Worm (Caenorhabditis elegans): ENCODE measurements around the gene C54F6.18.

The C54F6.18 gene

ce11 chrV:7532947-7533346 is 7.2 kb downstream of the C54F6.18 start, which contains the start of gene C54F6.3:
C54F6.3 (plus strand) TSS chrV:7533247.
- TF ChIP-seq ceh-32 (tag; optimal IDR thresholded peaks at IDR 0.05; ENCODE audit: poor library complexity) (no peak), mes-2 (tag; optimal IDR thresholded peaks at IDR 0.05; ENCODE audit: poor library complexity, severe bottlenecking) (no peak), ZK546.5 (tag; optimal IDR thresholded peaks at IDR 0.05) (no peak), ceh-20 (GFP tag; IDR thresholded peaks at IDR 0.05) (no peak), nhr-76 (tag; optimal IDR thresholded peaks at IDR 0.05) (no peak), set-16 (GFP tag; IDR thresholded peaks at IDR 0.05) (no peak), nhr-6 (tag; optimal IDR thresholded peaks at IDR 0.05) (no peak), F49E8.2 (tag; optimal IDR thresholded peaks at IDR 0.05; ENCODE audit: borderline replicate concordance) (no peak), lin-29 (GFP tag; IDR thresholded peaks at IDR 0.05) (no peak), T26A8.4 (GFP tag; IDR thresholded peaks at IDR 0.05) (no peak), Y5F2A.4 (GFP tag; optimal IDR thresholded peaks at IDR 0.05) (no peak)

DNA sequence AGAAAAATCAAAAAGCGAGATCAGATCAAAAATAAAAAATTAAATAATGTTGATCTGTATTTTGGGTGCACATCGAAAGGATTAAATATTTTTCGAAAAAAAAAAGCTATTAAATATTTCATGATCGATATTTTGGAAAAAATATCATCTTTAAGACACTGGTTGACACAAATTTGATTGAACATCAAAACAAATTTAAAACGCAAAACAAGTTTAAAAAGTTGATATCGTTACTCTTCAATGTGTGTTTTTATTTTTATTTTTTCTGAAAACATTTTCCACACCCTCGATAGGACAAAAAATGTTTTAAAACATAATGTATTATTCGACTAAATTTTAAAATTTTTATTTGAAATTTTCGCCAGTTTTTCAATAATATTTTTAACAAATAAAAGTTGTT is 12.2 kb downstream of the C54F6.18 start, which contains the start of gene C54F6.12:
Gene C54F6.12, minus strand, starts transcription at position 101 of the 400 bp plus-strand sequence.
- TF ChIP-seq sdz-12 (GFP tag; optimal IDR thresholded peaks at IDR 0.05) (no peak), daf-8 (GFP tag; IDR thresholded peaks at IDR 0.05) (no peak), Y105C5A.15 (GFP tag; IDR thresholded peaks at IDR 0.05) (no peak), ZK337.2 (GFP tag; IDR thresholded peaks at IDR 0.05) (no peak), lin-29 (GFP tag; IDR thresholded peaks at IDR 0.05) (no peak), saeg-2 (GFP tag; IDR thresholded peaks at IDR 0.05) (no peak), F49E8.2 (tag; optimal IDR thresholded peaks at IDR 0.05; ENCODE audit: borderline replicate concordance) (no peak), zfp-3 (GFP tag; conservative IDR thresholded peaks at IDR 0.05) (no peak), egl-43 (GFP tag; IDR thresholded peaks at IDR 0.05) (no peak), nhr-6 (tag; optimal IDR thresholded peaks at IDR 0.05) (no peak)

DNA sequence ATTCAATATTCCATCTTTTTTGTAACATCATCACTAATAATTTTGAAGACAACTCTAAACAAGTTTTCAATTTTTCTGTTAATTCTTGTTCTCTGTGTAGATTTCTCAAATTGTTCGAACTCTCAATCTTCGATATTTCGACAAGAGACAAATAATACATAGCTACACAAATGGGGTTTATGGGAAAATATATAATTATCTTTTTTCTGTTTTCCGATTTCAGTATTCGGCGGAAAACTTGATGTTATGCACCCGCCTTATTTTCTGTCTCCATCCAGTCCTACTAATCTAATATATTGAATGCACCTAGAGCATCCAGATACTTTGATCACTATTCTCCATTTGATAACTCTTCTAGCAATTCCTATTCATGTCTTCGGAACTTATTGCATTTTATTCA is 13.2 kb downstream of the C54F6.18 start, which contains the start of gene srh-268:
Gene srh-268, plus strand, starts transcription at position 301 of the 400 bp plus-strand sequence.
- TF ChIP-seq Y48G9A.11 (GFP tag; IDR thresholded peaks at IDR 0.05): no peak
- no peak for TF ChIP-seq T26A8.4 (GFP tag; IDR thresholded peaks at IDR 0.05)
- no peak for TF ChIP-seq lim-7 (GFP tag; IDR thresholded peaks at IDR 0.05)

DNA sequence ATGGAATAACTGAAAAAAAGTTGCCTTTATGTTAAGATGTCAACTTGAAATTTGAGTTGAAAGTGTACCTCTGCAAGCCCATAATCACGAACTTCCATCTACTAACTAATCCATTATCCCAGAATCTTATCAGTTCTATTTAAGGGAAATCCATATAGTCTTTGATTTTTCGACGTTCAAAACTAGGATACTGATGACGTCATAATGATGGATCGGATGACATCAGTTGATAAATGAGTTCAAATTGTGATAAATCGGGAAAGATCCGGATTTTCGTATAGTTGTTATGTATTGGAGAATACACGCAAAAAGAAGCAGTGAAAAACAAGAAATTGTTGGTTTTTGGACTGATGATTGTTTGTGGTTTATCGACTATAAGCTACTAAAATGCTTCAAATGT is 17.9 kb downstream of the C54F6.18 start:
- TF ChIP-seq F10B5.3 (tag; optimal IDR thresholded peaks at IDR 0.05) (no peak), T26A8.4 (GFP tag; IDR thresholded peaks at IDR 0.05) (no peak), nhr-237 (tag; optimal IDR thresholded peaks at IDR 0.05) (no peak), mdl-1 (tag; optimal IDR thresholded peaks at IDR 0.05) (peak in 1 of 2 experiments; percentile 8), fkh-10 (GFP tag; optimal IDR thresholded peaks at IDR 0.05) (no peak), nhr-48 (tag; optimal IDR thresholded peaks at IDR 0.05) (peak; percentile 79), ceh-82 (tag; optimal IDR thresholded peaks at IDR 0.05) (no peak), madf-9 (GFP tag; conservative IDR thresholded peaks at IDR 0.05) (no peak), dpl-1 (GFP tag; optimal IDR thresholded peaks at IDR 0.05) (no peak), attf-4 (tag; optimal IDR thresholded peaks at IDR 0.05) (no peak), dve-1 (tag; optimal IDR thresholded peaks at IDR 0.05; ENCODE audit: insufficient read depth) (no peak), aly-2 (tag; optimal IDR thresholded peaks at IDR 0.05) (no peak), F44E2.7 (GFP tag; IDR thresholded peaks at IDR 0.05) (no peak), ztf-7 (tag; optimal IDR thresholded peaks at IDR 0.05) (no peak), spr-3 (GFP tag; optimal IDR thresholded peaks at IDR 0.05) (no peak), nhr-10 (tag; optimal IDR thresholded peaks at IDR 0.05) (no peak), ZK546.5 (tag; optimal IDR thresholded peaks at IDR 0.05) (no peak), Y5F2A.4 (GFP tag; optimal IDR thresholded peaks at IDR 0.05) (no peak), ceh-62 (tag; optimal IDR thresholded peaks at IDR 0.05) (no peak), nhr-28 (tag; optimal IDR thresholded peaks at IDR 0.05) (peak; percentile 10), unc-62 (GFP tag; optimal IDR thresholded peaks at IDR 0.05 in 1 of 2) (peak in 1 of 2 experiments; percentile 87), unc-62 (tag; optimal IDR thresholded peaks at IDR 0.05) (no peak), jun-1 (tag; optimal IDR thresholded peaks at IDR 0.05) (no peak)
